Worm (Caenorhabditis elegans): ENCODE measurements around the gene ZK742.6.

ce11 chrV:7820270-7820669 lies 5.5 kb upstream of the ZK742.6 start, which contains the start of gene lbp-4:
- TF ChIP-seq egl-27 (tag; optimal IDR thresholded peaks at IDR 0.05) (no peak), nhr-11 (tag; optimal IDR thresholded peaks at IDR 0.05) (no peak), ceh-82 (tag; optimal IDR thresholded peaks at IDR 0.05) (no peak), nhr-25 (tag; optimal IDR thresholded peaks at IDR 0.05) (no peak), nhr-76 (tag; optimal IDR thresholded peaks at IDR 0.05) (no peak), lin-39 (tag; optimal IDR thresholded peaks at IDR 0.05) (no peak), snpc-4 (tag; optimal IDR thresholded peaks at IDR 0.05) (peak; percentile 19), nhr-28 (tag; optimal IDR thresholded peaks at IDR 0.05) (no peak), nhr-12 (tag; optimal IDR thresholded peaks at IDR 0.05) (no peak), mdl-1 (tag; optimal IDR thresholded peaks at IDR 0.05) (no peak), nhr-43 (tag; optimal IDR thresholded peaks at IDR 0.05; ENCODE audit: poor library complexity, severe bottlenecking) (no peak)
